Fruit fly (Drosophila melanogaster): Measurements from ENCODE around the gene CG14518.
A peak's percentile ranks its signal among the peaks of the same experiment; 100 is the strongest.

The CG14518 gene

dm6 chr3R:29063207-29063920, 38.6 kb downstream of the CG14518 start (continued):
- TF ChIP-seq maf-S (GFP tag; optimal IDR thresholded peaks at IDR 0.05) (peak; percentile 57), ranshi (GFP tag; IDR thresholded peaks at IDR 0.05) (no peak), esg (GFP tag; conservative IDR thresholded peaks at IDR 0.05) (no peak), Six4 (GFP tag; optimal IDR thresholded peaks at IDR 0.05) (peak; percentile 39), Xrp1 (GFP tag; IDR thresholded peaks at IDR 0.05) (no peak), ttk (GFP tag; IDR thresholded peaks at IDR 0.05) (no peak), CG4617 (GFP tag; optimal IDR thresholded peaks at IDR 0.05; ENCODE audit: borderline replicate concordance) (peak; percentile 77), sd (tag; optimal IDR thresholded peaks at IDR 0.05) (no peak), CG15011 (GFP tag; optimal IDR thresholded peaks at IDR 0.05) (peak; percentile 63), CG13424 (tag; optimal IDR thresholded peaks at IDR 0.05) (peak; percentile 85), Hey (tag; optimal IDR thresholded peaks at IDR 0.05) (no peak), Drgx (GFP tag; IDR thresholded peaks at IDR 0.05) (no peak), Mrtf (GFP tag; IDR thresholded peaks at IDR 0.05) (no peak), Scr (GFP tag; IDR thresholded peaks at IDR 0.05; ENCODE audit: partially characterized antibody) (no peak), Dip2 (GFP tag; IDR thresholded peaks at IDR 0.05) (no peak), HmgD (GFP tag; optimal IDR thresholded peaks at IDR 0.05) (peak; percentile 54), CG12942 (GFP tag; optimal IDR thresholded peaks at IDR 0.05) (peak; percentile 10), CG2116 (GFP tag; optimal IDR thresholded peaks at IDR 0.05) (peak; percentile 78), CG11723 (GFP tag; optimal IDR thresholded peaks at IDR 0.05) (peak; percentile 2), sug (tag; optimal IDR thresholded peaks at IDR 0.05) (peak; percentile 70), CG16815 (GFP tag; optimal IDR thresholded peaks at IDR 0.05) (peak; percentile 64), scrt (GFP tag; optimal IDR thresholded peaks at IDR 0.05) (no peak), croc (GFP tag; conservative IDR thresholded peaks at IDR 0.05) (peak; percentile 44; the same call in 2 of the 3 replicates), vvl (GFP tag; IDR thresholded peaks at IDR 0.05) (no peak), dati (GFP tag; IDR thresholded peaks at IDR 0.05) (no peak), CG8281 (tag; optimal IDR thresholded peaks at IDR 0.05) (peak; percentile 44), hb (GFP tag; IDR thresholded peaks at IDR 0.05; ENCODE audit: partially characterized antibody) (no peak), CG7963 (GFP tag; IDR thresholded peaks at IDR 0.05; ENCODE audit: partially characterized antibody) (no peak), disco-r (GFP tag; optimal IDR thresholded peaks at IDR 0.05) (peak; percentile 24), gcm (GFP tag; optimal IDR thresholded peaks at IDR 0.05) (peak; percentile 10), ham (GFP tag; IDR thresholded peaks at IDR 0.05) (no peak), zen (tag; optimal IDR thresholded peaks at IDR 0.05) (peak; percentile 38), her (GFP tag; optimal IDR thresholded peaks at IDR 0.05) (peak; percentile 59), Sry-β (GFP tag; optimal IDR thresholded peaks at IDR 0.05) (peak; percentile 41), twi (tag; optimal IDR thresholded peaks at IDR 0.05) (peak; percentile 8), Bgb (GFP tag; IDR thresholded peaks at IDR 0.05; ENCODE audit: partially characterized antibody) (no peak), B-H1 (GFP tag; IDR thresholded peaks at IDR 0.05) (no peak), TFAM (GFP tag; optimal IDR thresholded peaks at IDR 0.05) (no peak), Rx (GFP tag; IDR thresholded peaks at IDR 0.05) (no peak), Lpt (GFP tag; optimal IDR thresholded peaks at IDR 0.05) (no peak), CG10543 (GFP tag; optimal IDR thresholded peaks at IDR 0.05) (peak; percentile 88), MBD-R2 (GFP tag; IDR thresholded peaks at IDR 0.05) (no peak), Lim3 (GFP tag; IDR thresholded peaks at IDR 0.05) (no peak), CG10654 (GFP tag; optimal IDR thresholded peaks at IDR 0.05) (peak; percentile 41), CG18262 (tag; optimal IDR thresholded peaks at IDR 0.05) (peak; percentile 84), Hr3 (GFP tag; optimal IDR thresholded peaks at IDR 0.05) (peak; percentile 68), CG16863 (GFP tag; optimal IDR thresholded peaks at IDR 0.05) (peak; percentile 56), CG1602 (GFP tag; optimal IDR thresholded peaks at IDR 0.05) (peak; percentile 39), Nf-YA (GFP tag; IDR thresholded peaks at IDR 0.05) (no peak), Jarid2 (GFP tag; optimal IDR thresholded peaks at IDR 0.05) (no peak)

All from whole organism, embryonic.